Worm (Caenorhabditis elegans) whole organism, L3 larva: ENCODE results near the gene cdc-50.B.

Source experiments
- ZK546.5 ChIP-seq: sonication (generic microtip); optimal IDR thresholded peaks from 2 replicates; lab custom pipeline; 2017; ENCODE audit warnings: missing biosample characterization, missing genetic modification characterization
- mdl-1 ChIP-seq: fragments of 150-350 bp; optimal IDR thresholded peaks from 2 replicates; lab custom pipeline; 2014; ENCODE audit warnings: missing biosample characterization, missing genetic modification characterization
- zag-1 ChIP-seq: fragments of 150-350 bp; optimal IDR thresholded peaks from 2 replicates; lab custom pipeline; 2014; ENCODE audit warnings: missing biosample characterization, missing genetic modification characterization

DNA sequence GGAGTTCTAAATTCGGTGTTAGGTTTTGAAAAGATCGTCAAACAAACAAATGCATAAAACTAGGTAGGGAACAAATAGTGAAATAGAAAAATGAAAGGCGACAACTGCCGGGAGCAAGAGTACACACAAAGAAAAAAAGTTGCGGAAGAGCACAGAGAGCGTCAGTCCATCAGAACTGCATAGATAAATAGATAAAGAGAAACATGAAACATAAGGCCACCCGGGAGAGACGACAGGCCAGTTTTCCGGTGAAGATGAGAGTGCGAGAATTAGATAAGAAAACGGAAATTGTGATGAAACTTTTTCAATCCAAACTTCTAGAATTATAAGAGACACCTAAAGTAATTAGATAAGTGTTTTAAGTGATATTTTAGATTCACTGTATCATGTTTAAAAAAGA lies 6.9 kb upstream of the cdc-50.B start:
- TF ChIP-seq ZK546.5 (tag; lab: Kevin White, UChicago): no peak
- no peak for TF ChIP-seq zag-1 (tag; lab: Kevin White, UChicago)
- no peak for TF ChIP-seq mdl-1 (tag; lab: Kevin White, UChicago)
